Worm (Caenorhabditis elegans): ENCODE results near the gene math-28.

Gene math-28

ce11 chrII:1763072-1763471 is at the start of gene math-28:
Gene math-28, plus strand, starts transcription at chrII:1763372.
- TF ChIP-seq mep-1 (tag; optimal IDR thresholded peaks at IDR 0.05) (no peak), nhr-12 (tag; optimal IDR thresholded peaks at IDR 0.05) (no peak)

ce11 chrII:1714772-1715353 is 48.3 kb upstream of the math-28 start, which contains the start of gene btb-6:
Gene btb-6, plus strand, starts transcription at chrII:1715303.
- TF ChIP-seq flh-1 (GFP tag; optimal IDR thresholded peaks at IDR 0.05) (no peak), nhr-28 (tag; optimal IDR thresholded peaks at IDR 0.05) (no peak), hlh-1 (tag; optimal IDR thresholded peaks at IDR 0.05) (no peak), cnd-1 (tag; optimal IDR thresholded peaks at IDR 0.05) (peak; percentile 4), blmp-1 (tag; optimal IDR thresholded peaks at IDR 0.05) (no peak), mls-2 (tag; optimal IDR thresholded peaks at IDR 0.05) (no peak), bed-3 (GFP tag; optimal IDR thresholded peaks at IDR 0.05) (no peak), M03D4.4 (tag; optimal IDR thresholded peaks at IDR 0.05) (no peak), zip-8 (tag; optimal IDR thresholded peaks at IDR 0.05) (no peak), lin-32 (GFP tag; optimal IDR thresholded peaks at IDR 0.05) (no peak), pha-4 (tag; optimal IDR thresholded peaks at IDR 0.05) (no peak), snpc-4 (tag; optimal IDR thresholded peaks at IDR 0.05) (no peak), ham-2 (GFP tag; optimal IDR thresholded peaks at IDR 0.05) (no peak), nhr-2 (tag; optimal IDR thresholded peaks at IDR 0.05) (peak; percentile 69), ceh-39 (tag; optimal IDR thresholded peaks at IDR 0.05) (peak; percentile 9), tbx-8 (GFP tag; optimal IDR thresholded peaks at IDR 0.05) (no peak), nhr-12 (tag; optimal IDR thresholded peaks at IDR 0.05) (no peak), mep-1 (tag; optimal IDR thresholded peaks at IDR 0.05) (no peak)

- TF ChIP-seq snpc-4 (tag; optimal IDR thresholded peaks at IDR 0.05) (no peak), lin-32 (GFP tag; optimal IDR thresholded peaks at IDR 0.05) (no peak), flh-1 (GFP tag; optimal IDR thresholded peaks at IDR 0.05) (no peak), unc-39 (tag; optimal IDR thresholded peaks at IDR 0.05) (no peak), mls-2 (tag; optimal IDR thresholded peaks at IDR 0.05) (no peak), hlh-1 (tag; optimal IDR thresholded peaks at IDR 0.05) (peak; percentile 50)
Measured at ce11 chrII:1719153-1719552, 44.0 kb upstream of the math-28 start, which contains the start of gene fbxb-48. Gene fbxb-48, minus strand, starts transcription at chrII:1719253.

ce11 chrII:1722394-1722793 is 40.8 kb upstream of the math-28 start, which contains the start of the genes fbxb-5 and btb-8:
Gene fbxb-5, minus strand, starts transcription at chrII:1722494.
Gene btb-8, plus strand, starts transcription at chrII:1722770.
- TF ChIP-seq flh-1 (GFP tag; optimal IDR thresholded peaks at IDR 0.05) (no peak), pha-4 (tag; optimal IDR thresholded peaks at IDR 0.05) (no peak), drap-1 (GFP tag; optimal IDR thresholded peaks at IDR 0.05) (no peak), ztf-11 (tag; optimal IDR thresholded peaks at IDR 0.05) (no peak), mab-5 (tag; optimal IDR thresholded peaks at IDR 0.05) (no peak), zip-8 (tag; optimal IDR thresholded peaks at IDR 0.05) (no peak), nhr-2 (tag; optimal IDR thresholded peaks at IDR 0.05) (no peak), mep-1 (tag; optimal IDR thresholded peaks at IDR 0.05) (no peak)

ce11 chrII:1724314-1724713 is 38.9 kb upstream of the math-28 start, which contains the start of gene fbxb-11:
Gene fbxb-11, plus strand, starts transcription at chrII:1724614.
- TF ChIP-seq mep-1 (tag; optimal IDR thresholded peaks at IDR 0.05) (no peak), nhr-2 (tag; optimal IDR thresholded peaks at IDR 0.05) (no peak), pha-4 (tag; optimal IDR thresholded peaks at IDR 0.05) (no peak), ham-2 (GFP tag; optimal IDR thresholded peaks at IDR 0.05) (no peak), zip-8 (tag; optimal IDR thresholded peaks at IDR 0.05) (no peak), ces-1 (GFP tag; optimal IDR thresholded peaks at IDR 0.05) (no peak), ceh-39 (tag; optimal IDR thresholded peaks at IDR 0.05) (no peak), unc-120 (tag; optimal IDR thresholded peaks at IDR 0.05; ENCODE audit: poor library complexity, severe bottlenecking) (no peak), sptf-1 (tag; optimal IDR thresholded peaks at IDR 0.05) (no peak), unc-39 (tag; optimal IDR thresholded peaks at IDR 0.05) (no peak), ceh-83 (GFP tag; optimal IDR thresholded peaks at IDR 0.05) (no peak), nhr-28 (tag; optimal IDR thresholded peaks at IDR 0.05) (no peak), tbx-8 (GFP tag; optimal IDR thresholded peaks at IDR 0.05) (no peak), snpc-4 (tag; optimal IDR thresholded peaks at IDR 0.05) (no peak), sem-2 (GFP tag; optimal IDR thresholded peaks at IDR 0.05) (no peak), blmp-1 (tag; optimal IDR thresholded peaks at IDR 0.05) (no peak), nhr-237 (tag; optimal IDR thresholded peaks at IDR 0.05) (no peak), unc-62 (GFP tag; optimal IDR thresholded peaks at IDR 0.05) (no peak), drap-1 (GFP tag; optimal IDR thresholded peaks at IDR 0.05) (no peak), elt-3 (tag; optimal IDR thresholded peaks at IDR 0.05) (no peak)
